Fruit fly (Drosophila melanogaster) whole organism, embryonic: ENCODE results near the gene ec.

Experiments
- BEAF-32 ChIP-seq: fragments of 200-800 bp; sonication (Bioruptor generic); optimal IDR thresholded peaks from 3 replicates; lab custom pipeline; 2017; ENCODE audit warnings: missing biosample characterization, missing genetic modification characterization, mild to moderate bottlenecking, moderate library complexity, missing genetic modification reagents
- BtbVII ChIP-seq: fragments of 200-800 bp; sonication (Bioruptor generic); optimal IDR thresholded peaks from 3 replicates; lab custom pipeline; 2017; ENCODE audit warnings: missing biosample characterization, mild to moderate bottlenecking, missing genetic modification characterization
- C15 ChIP-seq: fragments of 200-800 bp; sonication (Bioruptor generic); IDR thresholded peaks from 3 replicates; pipeline ENCODE4 v1.3.6; 2022; ENCODE audit warnings: missing biosample characterization, missing genetic modification characterization
- CG10366 ChIP-seq: fragments of 200-800 bp; sonication (Bioruptor generic); IDR thresholded peaks from 2 replicates; pipeline ENCODE4 v1.3.6; 2022; ENCODE audit warnings: missing biosample characterization, missing genetic modification characterization
- CG10959 ChIP-seq: fragments of 200-800 bp; sonication (Bioruptor generic); IDR thresholded peaks from 2 replicates; pipeline ENCODE4 v1.3.6; 2022; ENCODE audit warnings: missing biosample characterization, missing genetic modification characterization
- CG12769 ChIP-seq: fragments of 200-800 bp; sonication (Bioruptor generic); optimal IDR thresholded peaks from 2 replicates; lab custom pipeline; 2019; ENCODE audit warnings: missing biosample characterization, mild to moderate bottlenecking, missing genetic modification characterization, moderate library complexity
- CG13894 ChIP-seq: fragments of 200-800 bp; sonication (Bioruptor generic); optimal IDR thresholded peaks from 3 replicates; lab custom pipeline; 2018; ENCODE audit warnings: missing biosample characterization, mild to moderate bottlenecking, missing genetic modification characterization, moderate library complexity
- CG17359 ChIP-seq: fragments of 200-800 bp; sonication (Bioruptor generic); optimal IDR thresholded peaks from 3 replicates; lab custom pipeline; 2018; ENCODE audit warnings: missing biosample characterization, mild to moderate bottlenecking, missing genetic modification characterization, moderate library complexity
- CG2712 ChIP-seq: fragments of 200-800 bp; optimal IDR thresholded peaks from 3 replicates; lab custom pipeline; 2019; ENCODE audit warnings: missing biosample characterization, mild to moderate bottlenecking, missing genetic modification characterization, moderate library complexity
- CG2889 ChIP-seq: fragments of 200-800 bp; sonication (Bioruptor generic); IDR thresholded peaks from 3 replicates; pipeline ENCODE4 v1.3.6; 2022; ENCODE audit warnings: missing biosample characterization, missing genetic modification characterization
- CG3407 ChIP-seq: fragments of 200-800 bp; sonication (Bioruptor generic); optimal IDR thresholded peaks from 2 replicates; lab custom pipeline; 2018; ENCODE audit warnings: missing biosample characterization, mild to moderate bottlenecking, missing genetic modification characterization
- CG7372 ChIP-seq: fragments of 200-800 bp; sonication (Bioruptor generic); IDR thresholded peaks from 2 replicates; pipeline ENCODE4 v1.3.6; 2022; ENCODE audit warnings: missing biosample characterization, missing genetic modification characterization
- CG8281 ChIP-seq: fragments of 200-800 bp; sonication (Bioruptor generic); optimal IDR thresholded peaks from 2 replicates; lab custom pipeline; 2018; ENCODE audit warnings: missing biosample characterization, mild to moderate bottlenecking, missing genetic modification characterization, moderate library complexity
- CG8944 ChIP-seq: fragments of 200-800 bp; sonication (Bioruptor generic); optimal IDR thresholded peaks from 3 replicates; lab custom pipeline; 2016; ENCODE audit warnings: missing biosample characterization, missing genetic modification characterization
- CG9727 ChIP-seq: fragments of 200-800 bp; sonication (Bioruptor generic); optimal IDR thresholded peaks from 3 replicates; lab custom pipeline; 2017; ENCODE audit warnings: missing biosample characterization, mild to moderate bottlenecking, missing genetic modification characterization
- CHES-1-like ChIP-seq: fragments of 200-800 bp; sonication (Bioruptor generic); optimal IDR thresholded peaks from 2 replicates; lab custom pipeline; 2016; ENCODE audit warnings: missing biosample characterization, missing genetic modification characterization
- Chrac-16 ChIP-seq: fragments of 200-800 bp; sonication (Bioruptor generic); optimal IDR thresholded peaks from 3 replicates; lab custom pipeline; 2016; ENCODE audit warnings: missing biosample characterization, missing genetic modification characterization
- D ChIP-seq, 2 experiments: fragments of 200-800 bp in 1 of 2; fragments of >200 bp in 1 of 2; sonication (Bioruptor generic) in 1 of 2; optimal IDR thresholded peaks; 2 replicates in 1 of 2; 3 replicates in 1 of 2; lab custom pipeline; 2017; ENCODE audit warnings: mild to moderate bottlenecking in 1 of 2, missing biosample characterization in 1 of 2, missing genetic modification characterization in 1 of 2, missing genetic modification reagents in 1 of 2
- D19B ChIP-seq: fragments of 200-800 bp; sonication (Bioruptor generic); optimal IDR thresholded peaks from 2 replicates; lab custom pipeline; 2017; ENCODE audit warnings: missing biosample characterization, mild to moderate bottlenecking, missing genetic modification characterization
- Dp ChIP-seq: fragments of 200-800 bp; sonication (Bioruptor generic); optimal IDR thresholded peaks from 2 replicates; lab custom pipeline; 2018; ENCODE audit warnings: missing biosample characterization, mild to moderate bottlenecking, missing genetic modification characterization, moderate library complexity
- Fer3 ChIP-seq: fragments of 200-800 bp; sonication (Bioruptor generic); optimal IDR thresholded peaks from 2 replicates; lab custom pipeline; 2018; ENCODE audit warnings: missing biosample characterization, mild to moderate bottlenecking, missing genetic modification characterization, moderate library complexity
- HLHmδ ChIP-seq: fragments of 200-800 bp; sonication (Bioruptor generic); optimal IDR thresholded peaks from 2 replicates; lab custom pipeline; 2018; ENCODE audit warnings: missing biosample characterization, mild to moderate bottlenecking, missing genetic modification characterization, moderate library complexity
- Hey ChIP-seq: fragments of 200-800 bp; sonication (Bioruptor generic); optimal IDR thresholded peaks from 3 replicates; lab custom pipeline; 2018; ENCODE audit warnings: missing biosample characterization, mild to moderate bottlenecking, missing genetic modification characterization
- Hsf ChIP-seq: fragments of 200-800 bp; sonication (Bioruptor generic); optimal IDR thresholded peaks from 3 replicates; lab custom pipeline; 2016; ENCODE audit warnings: missing biosample characterization, missing genetic modification characterization
- Lim3 ChIP-seq: fragments of 200-800 bp; sonication (Bioruptor generic); IDR thresholded peaks from 2 replicates; pipeline ENCODE4 v1.3.6; 2022; ENCODE audit warnings: missing biosample characterization, missing genetic modification characterization
- MESR4 ChIP-seq: fragments of 200-800 bp; sonication (Bioruptor generic); optimal IDR thresholded peaks from 2 replicates; lab custom pipeline; 2018; ENCODE audit warnings: missing biosample characterization, mild to moderate bottlenecking, missing genetic modification characterization, moderate library complexity
- Nf-YC ChIP-seq: fragments of 200-800 bp; optimal IDR thresholded peaks from 3 replicates; lab custom pipeline; 2019; ENCODE audit warnings: missing biosample characterization, mild to moderate bottlenecking, missing genetic modification characterization, moderate library complexity
- az2 ChIP-seq: fragments of 200-800 bp; sonication (Bioruptor generic); optimal IDR thresholded peaks from 3 replicates; lab custom pipeline; 2016; ENCODE audit warnings: missing biosample characterization, missing genetic modification characterization
- bigmax ChIP-seq: fragments of 200-800 bp; sonication (Bioruptor generic); optimal IDR thresholded peaks from 2 replicates; lab custom pipeline; 2018; ENCODE audit warnings: missing biosample characterization, mild to moderate bottlenecking, missing genetic modification characterization
- chinmo ChIP-seq: fragments of 200-800 bp; sonication (Bioruptor generic); IDR thresholded peaks from 4 replicates; pipeline ENCODE4 v1.3.6; 2022; ENCODE audit warnings: missing biosample characterization, missing genetic modification characterization; ENCODE audit not compliant: partially characterized antibody
- danr ChIP-seq: fragments of 200-800 bp; sonication (Bioruptor generic); IDR thresholded peaks from 2 replicates; pipeline ENCODE4 v1.3.6; 2022; ENCODE audit warnings: missing biosample characterization, missing genetic modification characterization
- dimm ChIP-seq: fragments of 200-800 bp; sonication (Bioruptor generic); IDR thresholded peaks from 2 replicates; pipeline ENCODE4 v1.3.6; 2022; ENCODE audit warnings: missing biosample characterization, missing genetic modification characterization
- en ChIP-seq: fragments of 200-800 bp; sonication (Bioruptor generic); optimal IDR thresholded peaks from 2 replicates; lab custom pipeline; 2016; ENCODE audit warnings: missing biosample characterization, missing genetic modification characterization
- ftz-f1 ChIP-seq: fragments of 200-800 bp; sonication (Bioruptor generic); optimal IDR thresholded peaks from 2 replicates; lab custom pipeline; 2016; ENCODE audit warnings: missing biosample characterization, missing genetic modification characterization
- grn ChIP-seq: fragments of 200-800 bp; sonication (Bioruptor generic); optimal IDR thresholded peaks from 3 replicates; lab custom pipeline; 2017; ENCODE audit warnings: missing biosample characterization, missing genetic modification characterization
- gro ChIP-seq: fragments of 200-800 bp; sonication (Bioruptor generic); optimal IDR thresholded peaks from 2 replicates; lab custom pipeline; 2016; ENCODE audit warnings: missing biosample characterization, missing genetic modification characterization
- hkb ChIP-seq, 2 experiments: fragments of 200-800 bp in 1 of 2; fragments of >200 bp in 1 of 2; sonication (Bioruptor generic) in 1 of 2; IDR thresholded peaks in 1 of 2; optimal IDR thresholded peaks in 1 of 2; 2 replicates each; pipeline versions ENCODE4 v1.3.6 to Lab custom; 2017 to 2022; ENCODE audit warnings: missing biosample characterization in 1 of 2, missing genetic modification characterization in 1 of 2
- ind ChIP-seq: fragments of 200-800 bp; sonication (Bioruptor generic); optimal IDR thresholded peaks from 3 replicates; lab custom pipeline; 2016; ENCODE audit warnings: missing biosample characterization, missing genetic modification characterization
- oc ChIP-seq: fragments of 200-800 bp; sonication (Bioruptor generic); optimal IDR thresholded peaks from 2 replicates; lab custom pipeline; 2018; ENCODE audit warnings: missing biosample characterization, mild to moderate bottlenecking, missing genetic modification characterization, moderate library complexity
- phol ChIP-seq: fragments of 200-800 bp; sonication (Bioruptor generic); optimal IDR thresholded peaks from 3 replicates; lab custom pipeline; 2018; ENCODE audit warnings: missing biosample characterization, mild to moderate bottlenecking, missing genetic modification characterization, moderate library complexity
- prd ChIP-seq, 3 experiments: fragments of >200 bp in 2 of 3; fragments of 200-800 bp in 1 of 3; sonication (Bioruptor generic) in 1 of 3; optimal IDR thresholded peaks in 2 of 3; IDR thresholded peaks in 1 of 3; 2 replicates in 2 of 3; 3 replicates in 1 of 3; pipeline versions ENCODE4 v1.3.6 to Lab custom; 2017 to 2022; ENCODE audit warnings: missing biosample characterization in 1 of 3, missing genetic modification characterization in 1 of 3
- row ChIP-seq: fragments of 200-800 bp; sonication (Bioruptor generic); IDR thresholded peaks from 3 replicates; pipeline ENCODE4 v1.3.6; 2022; ENCODE audit warnings: missing biosample characterization, missing genetic modification characterization
- sim ChIP-seq: fragments of 200-800 bp; sonication (Bioruptor generic); IDR thresholded peaks from 2 replicates; pipeline ENCODE4 v1.3.6; 2022; ENCODE audit warnings: missing biosample characterization, missing genetic modification characterization
- slp2 ChIP-seq: fragments of 200-800 bp; sonication (Bioruptor generic); optimal IDR thresholded peaks from 2 replicates; lab custom pipeline; 2016; ENCODE audit warnings: missing biosample characterization, missing genetic modification characterization
- tna ChIP-seq: fragments of 200-800 bp; sonication (Bioruptor generic); IDR thresholded peaks from 2 replicates; pipeline ENCODE4 v1.3.6; 2022; ENCODE audit warnings: missing biosample characterization, missing genetic modification characterization; ENCODE audit not compliant: partially characterized antibody
- toy ChIP-seq: fragments of 200-800 bp; sonication (Bioruptor generic); IDR thresholded peaks from 2 replicates; pipeline ENCODE4 v1.3.6; 2022; ENCODE audit warnings: missing biosample characterization, missing genetic modification characterization
- yki ChIP-seq: fragments of >200 bp; optimal IDR thresholded peaks from 3 replicates; lab custom pipeline; 2018

ec gene

dm6 chrX:3772811-3773740, 38.4 kb upstream of the ec start (continued):
- TF ChIP-seq row (GFP tag; lab: Robert Waterston, UW) (peak; percentile 89), CG3407 (peak; percentile 26), CG8281 (tag; lab: Kevin White, UChicago) (peak; percentile 56), chinmo (GFP tag; lab: Robert Waterston, UW) (peak; percentile 86; the same call in 3 of the 4 replicates), CG12769 (tag; lab: Kevin White, UChicago) (peak; percentile 66), Nf-YC (tag; lab: Kevin White, UChicago) (peak; percentile 71), bigmax (GFP tag; lab: Kevin White, UChicago) (no peak), MESR4 (no peak), tna (GFP tag; lab: Robert Waterston, UW) (no peak), Hey (tag; lab: Kevin White, UChicago) (peak; percentile 32), D19B (peak; percentile 63), Hsf (peak; percentile 69), dimm (GFP tag; lab: Robert Waterston, UW) (no peak), C15 (GFP tag; lab: Robert Waterston, UW) (no peak), Lim3 (GFP tag; lab: Robert Waterston, UW) (no peak), CG2712 (tag; lab: Kevin White, UChicago) (peak; percentile 83), sim (GFP tag; lab: Robert Waterston, UW) (no peak), CG9727 (GFP tag; lab: Kevin White, UChicago) (peak; percentile 76), ftz-f1 (no peak), en (no peak), CG10959 (GFP tag; lab: Robert Waterston, UW) (no peak), prd (optimal IDR thresholded peaks at IDR 0.05; lab: Kevin White, UChicago) (no peak), prd (GFP tag; IDR thresholded peaks at IDR 0.05; lab: Robert Waterston, UW) (peak; percentile 70), CG10366 (peak; percentile 49), Fer3 (tag; lab: Kevin White, UChicago) (peak; percentile 82), BEAF-32 (GFP tag; lab: Kevin White, UChicago) (no peak), ind (GFP tag; lab: Kevin White, UChicago) (peak; percentile 57), HLHmδ (GFP tag; lab: Kevin White, UChicago) (no peak), gro (no peak), toy (GFP tag; lab: Robert Waterston, UW) (peak; percentile 60), BtbVII (GFP tag; lab: Kevin White, UChicago) (peak; percentile 82), CG17359 (tag; lab: Kevin White, UChicago) (peak; percentile 67), yki (lab: Kevin White, UChicago) (no peak), Chrac-16 (GFP tag; lab: Kevin White, UChicago) (peak; percentile 48), CHES-1-like (peak; percentile 36), slp2 (GFP tag; lab: Kevin White, UChicago) (peak; percentile 6), phol (tag; lab: Kevin White, UChicago) (peak; percentile 70), CG7372 (GFP tag; lab: Robert Waterston, UW) (peak; percentile 74), hkb (optimal IDR thresholded peaks at IDR 0.05; lab: Kevin White, UChicago) (no peak), hkb (GFP tag; IDR thresholded peaks at IDR 0.05; lab: Robert Waterston, UW) (peak; percentile 59), oc (tag; lab: Kevin White, UChicago) (peak; percentile 58), grn (GFP tag; lab: Kevin White, UChicago) (no peak), CG8944 (GFP tag; lab: Kevin White, UChicago) (no peak), CG13894 (tag; lab: Kevin White, UChicago) (peak; percentile 78), danr (GFP tag; lab: Robert Waterston, UW) (peak; percentile 57; the same call in 1 of the 2 replicates), D (optimal IDR thresholded peaks at IDR 0.05; lab: Kevin White, UChicago) (no peak), D (GFP tag; optimal IDR thresholded peaks at IDR 0.05; lab: Kevin White, UChicago) (peak; percentile 52), CG2889 (GFP tag; lab: Robert Waterston, UW) (0 out of 3 replicates have a peak, but pooled peaks have one; percentile 24), az2 (GFP tag; lab: Kevin White, UChicago) (peak; percentile 56), Dp (no peak)
